Fruit fly (Drosophila melanogaster): ENCODE data around the gene tll.

tll gene

dm6 chr3R:30832130-30832529, 20.0 kb upstream of the tll start:
- TF ChIP-seq CG8478 (optimal IDR thresholded peaks at IDR 0.05) (no peak), pan (optimal IDR thresholded peaks at IDR 0.05) (no peak), EcR (GFP tag; optimal IDR thresholded peaks at IDR 0.05) (no peak), psq (optimal IDR thresholded peaks at IDR 0.05) (no peak)

DNA sequence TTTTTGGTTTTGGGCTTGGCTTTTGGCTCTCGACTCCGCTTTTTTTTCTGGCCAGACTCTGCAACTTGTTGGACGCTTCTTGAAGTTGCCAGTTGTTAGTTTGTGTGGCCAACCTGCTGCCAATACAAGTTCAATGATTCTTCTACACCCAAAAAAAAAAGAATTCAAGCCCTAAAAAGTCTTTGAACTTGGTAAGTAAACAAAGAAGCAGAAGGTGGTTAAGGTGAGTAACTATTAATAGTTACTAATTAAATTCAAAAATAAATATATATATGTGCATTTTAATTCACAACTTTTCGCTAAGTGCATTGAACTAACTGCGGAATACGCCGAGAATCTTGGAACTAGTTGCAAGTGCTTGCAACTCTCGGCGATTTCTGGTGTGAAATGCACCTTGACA, 19.0 kb upstream of the tll start:
- TF ChIP-seq Dll (optimal IDR thresholded peaks at IDR 0.05): no peak
- no peak for TF ChIP-seq psq (optimal IDR thresholded peaks at IDR 0.05)
- no peak for TF ChIP-seq CG8478 (optimal IDR thresholded peaks at IDR 0.05)
- TF ChIP-seq pan (optimal IDR thresholded peaks at IDR 0.05): no peak
- TF ChIP-seq usp (GFP tag; optimal IDR thresholded peaks at IDR 0.05): no peak
- no peak for TF ChIP-seq EcR (GFP tag; optimal IDR thresholded peaks at IDR 0.05)

- TF ChIP-seq pan (optimal IDR thresholded peaks at IDR 0.05) (no peak), CG8478 (optimal IDR thresholded peaks at IDR 0.05) (no peak), Dll (optimal IDR thresholded peaks at IDR 0.05) (no peak), usp (GFP tag; optimal IDR thresholded peaks at IDR 0.05) (no peak), psq (optimal IDR thresholded peaks at IDR 0.05) (no peak), EcR (GFP tag; optimal IDR thresholded peaks at IDR 0.05) (no peak)
Measured at dm6 chr3R:30840741-30841140, 11.4 kb upstream of the tll start.

- no peak for TF ChIP-seq psq (optimal IDR thresholded peaks at IDR 0.05)
- no peak for TF ChIP-seq Dll (optimal IDR thresholded peaks at IDR 0.05)
- no peak for TF ChIP-seq usp (GFP tag; optimal IDR thresholded peaks at IDR 0.05)
- no peak for TF ChIP-seq pan (optimal IDR thresholded peaks at IDR 0.05)
- no peak for TF ChIP-seq CG8478 (optimal IDR thresholded peaks at IDR 0.05)
- TF ChIP-seq EcR (GFP tag; optimal IDR thresholded peaks at IDR 0.05): no peak
Measured at dm6 chr3R:30842199-30842598, 9.9 kb upstream of the tll start.

DNA sequence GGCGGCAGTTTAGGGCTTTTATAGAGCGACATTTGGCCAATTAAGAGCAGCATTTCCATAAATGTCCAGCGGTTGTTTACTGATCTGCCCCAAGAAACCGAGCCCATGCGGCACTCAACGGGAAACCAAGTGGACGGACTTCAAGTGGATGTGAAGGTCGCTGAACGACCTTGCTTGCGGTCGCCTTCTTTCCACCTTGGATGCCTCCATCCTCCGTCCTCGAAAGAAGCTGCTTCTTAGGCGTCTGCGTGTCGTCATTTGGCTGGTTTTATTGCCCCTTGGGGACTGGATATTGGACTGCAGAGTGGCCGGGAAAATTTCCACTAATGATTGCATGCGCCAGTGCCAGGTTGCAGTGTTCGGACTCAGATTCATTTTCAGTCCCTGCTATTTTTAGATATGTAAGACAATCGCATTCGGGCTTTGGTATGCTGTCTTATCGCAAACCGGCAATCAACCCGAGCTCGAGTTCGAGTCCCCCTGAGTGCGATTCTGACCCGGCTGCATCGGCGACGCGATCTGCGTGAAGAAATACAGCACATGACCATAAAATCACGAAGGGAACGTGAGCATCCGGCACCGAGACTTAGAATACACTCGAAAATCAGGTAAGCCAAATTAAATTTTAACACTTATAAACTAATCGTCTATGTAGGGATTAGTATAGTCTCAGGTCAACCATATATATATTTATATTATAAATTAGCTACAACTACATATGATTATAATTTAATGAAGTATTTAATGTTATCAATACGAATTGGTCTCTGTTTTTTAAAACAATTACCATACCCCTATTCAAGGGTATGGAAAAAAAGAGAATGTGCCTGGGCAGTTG, 9.3 kb upstream of the tll start:
- TF ChIP-seq EcR (GFP tag; optimal IDR thresholded peaks at IDR 0.05) (peak in 1 of 2 experiments; percentile 27), usp (GFP tag; optimal IDR thresholded peaks at IDR 0.05) (no peak), Dll (optimal IDR thresholded peaks at IDR 0.05) (peak; percentile 24)

DNA sequence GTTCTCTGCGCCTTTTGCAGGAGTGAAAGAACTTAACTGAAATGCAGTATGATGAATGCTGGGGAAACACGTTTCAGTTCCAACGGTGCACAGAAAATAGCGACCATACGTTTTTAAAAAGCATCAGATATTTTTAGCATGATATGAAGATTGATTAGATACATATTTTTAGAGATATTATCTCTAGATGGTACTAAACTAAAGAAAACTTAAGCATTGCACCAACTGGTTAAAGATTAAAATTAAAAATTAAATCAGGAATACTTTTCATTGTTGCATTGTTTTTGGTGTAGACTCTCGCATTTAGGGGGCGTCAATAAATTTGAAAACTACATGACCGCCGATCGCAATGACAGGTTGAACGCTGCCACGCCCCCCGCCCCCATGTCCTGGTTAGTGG, 8.4 kb upstream of the tll start:
- no peak for TF ChIP-seq pan (optimal IDR thresholded peaks at IDR 0.05)
- TF ChIP-seq usp (GFP tag; optimal IDR thresholded peaks at IDR 0.05): no peak
- no peak for TF ChIP-seq CG8478 (optimal IDR thresholded peaks at IDR 0.05)
- TF ChIP-seq EcR (GFP tag; optimal IDR thresholded peaks at IDR 0.05): no peak
- no peak for TF ChIP-seq psq (optimal IDR thresholded peaks at IDR 0.05)
- no peak for TF ChIP-seq Dll (optimal IDR thresholded peaks at IDR 0.05)

DNA sequence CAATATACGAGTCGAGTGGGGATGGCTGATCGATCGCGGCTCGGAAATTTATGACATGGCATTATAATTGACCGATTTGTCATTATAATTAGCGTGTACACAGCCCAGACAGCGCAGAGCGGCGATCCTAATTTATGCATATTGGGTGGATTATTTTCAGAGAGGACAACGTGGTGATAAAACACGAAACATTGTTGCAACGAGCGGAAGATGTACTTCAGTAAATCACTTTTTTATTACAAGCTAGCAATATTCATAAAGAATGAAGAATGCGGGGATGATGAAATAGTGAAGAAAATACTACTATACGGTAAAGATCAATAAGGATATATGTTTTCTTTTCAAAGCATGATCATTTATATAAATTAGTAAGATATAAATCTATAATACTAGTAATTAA, 7.7 kb upstream of the tll start:
- TF ChIP-seq EcR (GFP tag; optimal IDR thresholded peaks at IDR 0.05): no peak
- TF ChIP-seq psq (optimal IDR thresholded peaks at IDR 0.05): no peak
- TF ChIP-seq pan (optimal IDR thresholded peaks at IDR 0.05): no peak
- TF ChIP-seq Dll (optimal IDR thresholded peaks at IDR 0.05): no peak
- no peak for TF ChIP-seq CG8478 (optimal IDR thresholded peaks at IDR 0.05)
- TF ChIP-seq usp (GFP tag; optimal IDR thresholded peaks at IDR 0.05): no peak

- no peak for TF ChIP-seq usp (GFP tag; optimal IDR thresholded peaks at IDR 0.05)
- TF ChIP-seq Dll (optimal IDR thresholded peaks at IDR 0.05): no peak
- TF ChIP-seq CG8478 (optimal IDR thresholded peaks at IDR 0.05): no peak
- TF ChIP-seq EcR (GFP tag; optimal IDR thresholded peaks at IDR 0.05): no peak
- TF ChIP-seq psq (optimal IDR thresholded peaks at IDR 0.05): no peak
- no peak for TF ChIP-seq pan (optimal IDR thresholded peaks at IDR 0.05)
Measured at dm6 chr3R:30849473-30850145, 2.5 kb upstream of the tll start.

DNA sequence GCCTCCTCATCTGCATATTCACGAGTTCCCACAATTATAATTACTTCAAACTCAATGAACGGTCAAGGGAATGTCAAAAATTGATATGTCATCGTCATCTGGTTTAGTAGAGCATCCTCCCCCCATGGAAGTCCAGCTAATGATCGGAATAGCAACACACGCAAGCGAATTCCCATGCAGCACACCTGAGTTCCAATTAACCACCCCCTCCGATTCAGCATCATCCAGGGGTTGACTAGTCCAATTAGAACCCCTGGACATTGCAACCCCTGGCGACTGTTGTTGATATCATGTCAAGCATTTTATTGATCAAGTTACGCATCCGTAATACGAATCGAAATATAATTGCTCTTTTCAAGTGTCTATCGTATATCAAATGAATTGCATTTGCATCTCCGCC, 1.7 kb upstream of the tll start:
- TF ChIP-seq usp (GFP tag; optimal IDR thresholded peaks at IDR 0.05): no peak
- no peak for TF ChIP-seq EcR (GFP tag; optimal IDR thresholded peaks at IDR 0.05)
- no peak for TF ChIP-seq pan (optimal IDR thresholded peaks at IDR 0.05)
- no peak for TF ChIP-seq psq (optimal IDR thresholded peaks at IDR 0.05)

DNA sequence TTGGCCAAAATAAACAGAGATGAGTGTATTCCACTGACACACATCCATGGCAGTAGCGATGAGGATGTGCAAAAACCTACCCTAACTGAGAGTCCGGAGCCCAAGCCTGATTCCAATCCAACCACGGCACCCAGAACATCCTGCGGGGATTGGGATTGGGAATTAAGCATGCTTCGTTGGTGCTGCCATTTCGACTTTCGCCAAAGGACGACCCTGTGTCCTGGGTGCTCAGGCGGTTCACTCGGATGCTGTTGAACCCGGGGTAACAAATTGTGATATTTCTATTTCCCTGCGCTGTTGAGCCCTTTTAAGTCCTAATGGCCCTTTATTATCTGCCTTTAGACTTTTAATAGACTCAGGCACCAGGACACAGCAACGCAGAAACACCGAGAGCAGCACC, 3.1 kb downstream of the tll start:
- TF ChIP-seq psq (optimal IDR thresholded peaks at IDR 0.05) (no peak), EcR (GFP tag; optimal IDR thresholded peaks at IDR 0.05) (no peak), usp (GFP tag; optimal IDR thresholded peaks at IDR 0.05) (no peak), Dll (optimal IDR thresholded peaks at IDR 0.05) (no peak), pan (optimal IDR thresholded peaks at IDR 0.05) (no peak), CG8478 (optimal IDR thresholded peaks at IDR 0.05) (no peak)

- no peak for TF ChIP-seq usp (GFP tag; optimal IDR thresholded peaks at IDR 0.05)
- no peak for TF ChIP-seq Dll (optimal IDR thresholded peaks at IDR 0.05)
- no peak for TF ChIP-seq pan (optimal IDR thresholded peaks at IDR 0.05)
- no peak for TF ChIP-seq psq (optimal IDR thresholded peaks at IDR 0.05)
- TF ChIP-seq CG8478 (optimal IDR thresholded peaks at IDR 0.05): no peak
- no peak for TF ChIP-seq EcR (GFP tag; optimal IDR thresholded peaks at IDR 0.05)
Measured at dm6 chr3R:30856596-30856995, 4.5 kb downstream of the tll start.

DNA sequence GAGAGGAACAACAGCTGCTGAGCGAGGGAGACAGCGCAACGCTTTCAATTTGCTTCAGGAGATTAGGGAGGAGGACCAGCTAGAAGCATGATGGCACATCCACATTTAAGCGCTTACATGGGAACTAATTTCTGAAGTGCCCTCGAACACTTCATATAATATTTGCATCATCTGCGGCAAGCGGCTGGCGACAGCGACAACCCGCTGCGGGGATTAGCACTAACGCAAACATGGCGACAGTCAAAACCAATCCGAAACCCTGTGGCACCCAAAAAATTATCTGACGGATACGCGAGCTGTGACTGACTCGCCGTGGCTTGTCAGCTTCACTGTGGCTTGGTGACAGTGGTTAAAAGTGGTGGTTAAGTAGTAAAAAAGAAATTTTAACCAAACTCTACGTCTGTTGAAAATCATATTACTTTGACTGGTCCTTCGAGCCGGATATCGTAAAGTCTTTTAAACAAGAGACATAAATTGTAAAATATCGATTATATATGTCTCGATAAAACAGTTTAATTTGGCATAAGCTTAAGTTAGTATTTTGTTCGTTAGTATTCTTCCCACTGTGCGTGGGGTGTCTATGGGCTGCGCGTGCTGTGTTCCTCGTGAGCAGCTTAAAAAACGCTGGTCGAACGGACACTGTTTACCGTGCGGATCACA, 7.9 kb downstream of the tll start:
- TF ChIP-seq Dll (optimal IDR thresholded peaks at IDR 0.05) (no peak), usp (GFP tag; optimal IDR thresholded peaks at IDR 0.05) (no peak), pan (optimal IDR thresholded peaks at IDR 0.05) (no peak), CG8478 (optimal IDR thresholded peaks at IDR 0.05) (no peak), psq (optimal IDR thresholded peaks at IDR 0.05) (no peak), EcR (GFP tag; optimal IDR thresholded peaks at IDR 0.05) (no peak)

Data from whole organism.